Worm (Caenorhabditis elegans): ENCODE measurements around the gene pmp-1.

ce11 chrII:6930072-6930471 lies 46.5 kb upstream of the pmp-1 start:
- TF ChIP-seq him-1 (tag; optimal IDR thresholded peaks at IDR 0.05): no peak
- no peak for TF ChIP-seq W03F9.2 (tag; optimal IDR thresholded peaks at IDR 0.05)
